Fruit fly (Drosophila melanogaster) whole organism, wandering third instar larva: Measurements from ENCODE around the gene PIG-Wb.

Experiments used
- Hnf4 ChIP-seq: fragments of 200-800 bp; sonication (Bioruptor generic); optimal IDR thresholded peaks from 2 replicates; lab custom pipeline; 2016; ENCODE audit warnings: missing biosample characterization, mild to moderate bottlenecking, missing genetic modification characterization
- OdsH ChIP-seq: fragments of 200-800 bp; sonication (Bioruptor generic); optimal IDR thresholded peaks from 2 replicates; lab custom pipeline; 2016; ENCODE audit warnings: missing biosample characterization, mild to moderate bottlenecking, missing genetic modification characterization
- Sp1 ChIP-seq: fragments of 200-800 bp; sonication (Bioruptor generic); optimal IDR thresholded peaks from 3 replicates; lab custom pipeline; 2019; ENCODE audit warnings: missing biosample characterization, mild to moderate bottlenecking, missing genetic modification characterization, moderate library complexity
- br ChIP-seq: fragments of 200-800 bp; sonication (Bioruptor generic); optimal IDR thresholded peaks from 2 replicates; lab custom pipeline; 2016; ENCODE audit warnings: missing biosample characterization, missing genetic modification characterization
- dl ChIP-seq, 2 experiments: fragments of 175-275, 200-275 bp in 1 of 2; fragments of 200-275 bp in 1 of 2; sonication (Bioruptor generic); optimal IDR thresholded peaks; lab custom pipeline; 2018; ENCODE audit warnings: mild to moderate bottlenecking in 2 of 2, missing biosample characterization in 2 of 2, missing genetic modification characterization in 2 of 2, moderate library complexity in 2 of 2; ENCODE audit not compliant: partially characterized antibody in 2 of 2, insufficient read depth in 1 of 2
- fru ChIP-seq: fragments of 200-800 bp; sonication (Bioruptor generic); optimal IDR thresholded peaks from 3 replicates; lab custom pipeline; 2016; ENCODE audit warnings: missing biosample characterization, mild to moderate bottlenecking, missing genetic modification characterization
- psq ChIP-seq: fragments of 200-800 bp; sonication (Bioruptor generic); optimal IDR thresholded peaks from 3 replicates; lab custom pipeline; 2017; ENCODE audit warnings: missing biosample characterization, mild to moderate bottlenecking, missing genetic modification characterization, moderate library complexity
- rgr ChIP-seq: fragments of 200-800 bp; sonication (Bioruptor generic); optimal IDR thresholded peaks from 3 replicates; lab custom pipeline; 2016; ENCODE audit warnings: missing biosample characterization, mild to moderate bottlenecking, missing genetic modification characterization
- sage ChIP-seq: fragments of 200-800 bp; sonication (Bioruptor generic); optimal IDR thresholded peaks from 2 replicates; lab custom pipeline; 2016; ENCODE audit warnings: missing biosample characterization, mild to moderate bottlenecking, missing genetic modification characterization
- sv ChIP-seq: fragments of 200-800 bp; sonication (Bioruptor generic); optimal IDR thresholded peaks from 3 replicates; lab custom pipeline; 2016; ENCODE audit warnings: missing biosample characterization, missing genetic modification characterization
- usp ChIP-seq: fragments of >200 bp; optimal IDR thresholded peaks from 2 replicates; lab custom pipeline; 2017; ENCODE audit warnings: missing biosample characterization, missing genetic modification characterization

dm6 chr3L:1711218-1711617 lies 26.7 kb downstream of the PIG-Wb start:
- TF ChIP-seq Sp1 (GFP tag; lab: Kevin White, UChicago) (no peak), br (GFP tag; lab: Kevin White, UChicago) (no peak), usp (GFP tag; lab: Kevin White, UChicago) (no peak), OdsH (no peak), sage (GFP tag; lab: Kevin White, UChicago) (no peak), dl (GFP tag; optimal IDR thresholded peaks at IDR 0.05; lab: Kevin White, UChicago; ENCODE audit: insufficient read depth in 1 of 2, partially characterized antibody in 2 of 2) (no peak), fru (no peak), sv (GFP tag; lab: Kevin White, UChicago) (no peak), rgr (GFP tag; lab: Kevin White, UChicago) (no peak), psq (no peak), Hnf4 (GFP tag; lab: Kevin White, UChicago) (no peak)
